Fruit fly (Drosophila melanogaster): ENCODE measurements around the gene firl.

DNA sequence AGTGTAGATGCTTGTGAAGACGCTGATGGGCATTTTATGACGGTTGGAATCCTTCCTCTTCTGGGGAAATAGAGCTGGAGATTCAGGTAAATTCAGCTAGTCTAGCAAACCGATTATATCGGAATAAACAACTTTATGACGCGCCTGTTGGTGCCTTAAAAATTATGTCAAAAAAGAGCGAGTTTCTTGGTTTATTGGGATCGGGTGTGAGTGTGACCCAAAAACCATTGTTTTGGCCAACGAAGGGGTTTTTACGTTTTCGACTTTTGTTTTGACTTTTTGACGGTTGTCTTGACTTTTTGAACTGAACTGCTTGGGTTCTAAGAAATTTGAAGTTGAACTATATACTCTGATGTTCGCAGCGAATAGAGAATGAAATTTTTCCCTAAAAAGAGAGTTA lies 25.5 kb upstream of the firl start:
- no peak for TF ChIP-seq CG8478 (optimal IDR thresholded peaks at IDR 0.05)
- no peak for TF ChIP-seq CTCF (optimal IDR thresholded peaks at IDR 0.05)

All from S2 (cell line).